Worm (Caenorhabditis elegans) whole organism, L3 larva: ENCODE results near the gene C54D10.5.

Experiments used
- R02D3.7 ChIP-seq: fragments of 150-350 bp; optimal IDR thresholded peaks from 2 replicates; lab custom pipeline; 2014; ENCODE audit warnings: missing biosample characterization, missing genetic modification characterization
- aly-2 ChIP-seq: fragments of 150-350 bp; optimal IDR thresholded peaks from 2 replicates; lab custom pipeline; 2014; ENCODE audit warnings: missing biosample characterization, missing genetic modification characterization
- ama-1 ChIP-seq: fragments of 150-350 bp; optimal IDR thresholded peaks from 2 replicates; lab custom pipeline; 2018
- ceh-16 ChIP-seq: sonication (generic microtip); optimal IDR thresholded peaks from 2 replicates; lab custom pipeline; 2017; ENCODE audit warnings: missing biosample characterization, missing genetic modification characterization
- ceh-82 ChIP-seq: fragments of 150-350 bp; optimal IDR thresholded peaks from 2 replicates; lab custom pipeline; 2014; ENCODE audit warnings: missing biosample characterization, missing genetic modification characterization
- daf-12 ChIP-seq: fragments of 150-350 bp; optimal IDR thresholded peaks from 2 replicates; lab custom pipeline; 2014; ENCODE audit warnings: missing biosample characterization, missing genetic modification reagents, missing genetic modification characterization
- egl-27 ChIP-seq: sonication (generic microtip); optimal IDR thresholded peaks from 4 replicates; lab custom pipeline; 2017; ENCODE audit warnings: missing biosample characterization, missing genetic modification reagents, missing genetic modification characterization
- elt-2 ChIP-seq: sonication (generic microtip); optimal IDR thresholded peaks from 2 replicates; lab custom pipeline; 2016; ENCODE audit warnings: missing genetic modification reagents, mild to moderate bottlenecking, missing genetic modification characterization, missing compliant biosample characterization
- elt-3 ChIP-seq, 3 experiments: fragments of 150-350 bp in 1 of 3; sonication (generic microtip) in 2 of 3; optimal IDR thresholded peaks; 2 replicates in 2 of 3; 4 replicates in 1 of 3; lab custom pipeline; 2014 to 2017; ENCODE audit warnings: missing biosample characterization in 3 of 3, missing genetic modification characterization in 3 of 3
- eor-1 ChIP-seq, 2 experiments: fragments of 150-350 bp; optimal IDR thresholded peaks; 2 replicates each; lab custom pipeline; 2014 to 2018; ENCODE audit warnings: missing biosample characterization in 2 of 2, missing genetic modification characterization in 2 of 2
- fkh-10 ChIP-seq: sonication (generic microtip); optimal IDR thresholded peaks from 2 replicates; lab custom pipeline; 2017; ENCODE audit warnings: missing biosample characterization, missing genetic modification reagents, missing genetic modification characterization
- fos-1 ChIP-seq: fragments of 150-350 bp; optimal IDR thresholded peaks from 2 replicates; lab custom pipeline; 2014; ENCODE audit warnings: missing biosample characterization, missing genetic modification characterization
- hmg-11 ChIP-seq: sonication (generic microtip); optimal IDR thresholded peaks from 2 replicates; lab custom pipeline; 2016; ENCODE audit warnings: missing genetic modification characterization, missing compliant biosample characterization
- jun-1 ChIP-seq: fragments of 150-350 bp; optimal IDR thresholded peaks from 2 replicates; lab custom pipeline; 2014; ENCODE audit warnings: missing biosample characterization, missing genetic modification reagents, missing genetic modification characterization
- lin-15B ChIP-seq: fragments of 150-350 bp; optimal IDR thresholded peaks from 2 replicates; lab custom pipeline; 2014; ENCODE audit warnings: missing biosample characterization, missing genetic modification characterization
- lin-39 ChIP-seq: fragments of 150-350 bp; optimal IDR thresholded peaks from 2 replicates; lab custom pipeline; 2018; ENCODE audit warnings: missing biosample characterization, missing genetic modification reagents, missing genetic modification characterization
- lsy-12 ChIP-seq: sonication (generic microtip); optimal IDR thresholded peaks from 2 replicates; lab custom pipeline; 2016; ENCODE audit warnings: mild to moderate bottlenecking, missing genetic modification characterization, missing compliant biosample characterization
- mdl-1 ChIP-seq: fragments of 150-350 bp; optimal IDR thresholded peaks from 2 replicates; lab custom pipeline; 2014; ENCODE audit warnings: missing biosample characterization, missing genetic modification characterization
- mml-1 ChIP-seq: fragments of 150-350 bp; sonication (generic microtip); optimal IDR thresholded peaks from 3 replicates; lab custom pipeline; 2014; ENCODE audit warnings: missing biosample characterization, missing genetic modification characterization
- nfya-1 ChIP-seq: sonication (generic microtip); optimal IDR thresholded peaks from 2 replicates; lab custom pipeline; 2017; ENCODE audit warnings: missing genetic modification characterization, mild to moderate bottlenecking, missing compliant biosample characterization, antibody characterized with exemption, moderate library complexity; ENCODE audit not compliant: insufficient read depth
- nhr-12 ChIP-seq: fragments of 150-350 bp; optimal IDR thresholded peaks from 2 replicates; lab custom pipeline; 2014; ENCODE audit warnings: missing biosample characterization, missing genetic modification characterization
- nhr-23 ChIP-seq: fragments of 150-350 bp; optimal IDR thresholded peaks from 2 replicates; lab custom pipeline; 2014; ENCODE audit warnings: missing biosample characterization, missing genetic modification reagents, missing genetic modification characterization
- nhr-237 ChIP-seq: fragments of 150-350 bp; optimal IDR thresholded peaks from 2 replicates; lab custom pipeline; 2014; ENCODE audit warnings: missing biosample characterization, missing genetic modification characterization
- nhr-25 ChIP-seq: sonication (generic microtip); optimal IDR thresholded peaks from 2 replicates; lab custom pipeline; 2017; ENCODE audit warnings: missing biosample characterization, missing genetic modification characterization
- nhr-43 ChIP-seq: sonication (generic microtip); optimal IDR thresholded peaks from 2 replicates; lab custom pipeline; 2016; ENCODE audit warnings: mild to moderate bottlenecking, missing genetic modification characterization, missing compliant biosample characterization; ENCODE audit not compliant: poor library complexity, severe bottlenecking
- nhr-76 ChIP-seq: fragments of 150-350 bp; sonication (generic microtip); optimal IDR thresholded peaks from 5 replicates; lab custom pipeline; 2014; ENCODE audit warnings: missing biosample characterization, missing genetic modification characterization
- nhr-77 ChIP-seq: fragments of 150-350 bp; optimal IDR thresholded peaks from 2 replicates; lab custom pipeline; 2014; ENCODE audit warnings: missing biosample characterization, missing genetic modification characterization
- pha-4 ChIP-seq: fragments of 150-350 bp; optimal IDR thresholded peaks from 2 replicates; lab custom pipeline; 2014; ENCODE audit warnings: missing biosample characterization, missing genetic modification reagents, missing genetic modification characterization
- pqm-1 ChIP-seq: fragments of 150-350 bp; optimal IDR thresholded peaks from 2 replicates; lab custom pipeline; 2017; ENCODE audit warnings: missing biosample characterization, missing genetic modification characterization, inconsistent platforms
- skn-1 ChIP-seq: fragments of 150-350 bp; optimal IDR thresholded peaks from 2 replicates; lab custom pipeline; 2014; ENCODE audit warnings: missing biosample characterization, missing genetic modification characterization
- snpc-4 ChIP-seq: fragments of 150-350 bp; optimal IDR thresholded peaks from 2 replicates; lab custom pipeline; 2014; ENCODE audit warnings: missing biosample characterization, missing genetic modification characterization
- tbx-2 ChIP-seq: sonication (generic microtip); optimal IDR thresholded peaks from 2 replicates; lab custom pipeline; 2016; ENCODE audit warnings: mild to moderate bottlenecking, missing genetic modification characterization, missing compliant biosample characterization
- unc-39 ChIP-seq: sonication (generic microtip); optimal IDR thresholded peaks from 4 replicates; lab custom pipeline; 2017; ENCODE audit warnings: missing biosample characterization, missing genetic modification characterization
- unc-62 ChIP-seq: fragments of 150-350 bp; sonication (generic microtip); optimal IDR thresholded peaks from 4 replicates; lab custom pipeline; 2014; ENCODE audit warnings: missing biosample characterization, missing genetic modification reagents, missing genetic modification characterization
- zag-1 ChIP-seq: fragments of 150-350 bp; optimal IDR thresholded peaks from 2 replicates; lab custom pipeline; 2014; ENCODE audit warnings: missing biosample characterization, missing genetic modification characterization
- ztf-4 ChIP-seq: fragments of 150-350 bp; optimal IDR thresholded peaks from 2 replicates; lab custom pipeline; 2014; ENCODE audit warnings: missing biosample characterization, missing genetic modification characterization

The C54D10.5 gene

ce11 chrV:12429039-12429438 is at the start of gene C54D10.5:
Gene C54D10.5, plus strand, starts transcription at chrV:12429339.
- TF ChIP-seq daf-12 (tag; lab: Kevin White, UChicago), result no peak
- no peak for TF ChIP-seq aly-2 (tag; lab: Kevin White, UChicago)
- no peak for TF ChIP-seq lin-39
- no peak for TF ChIP-seq nhr-77 (tag; lab: Kevin White, UChicago)
- TF ChIP-seq elt-3 (tag; optimal IDR thresholded peaks at IDR 0.05; lab: Kevin White, UChicago), result no peak
- TF ChIP-seq ama-1, result no peak
- TF ChIP-seq nhr-25, result no peak
- TF ChIP-seq nhr-237 (tag; lab: Kevin White, UChicago), result no peak
- TF ChIP-seq mdl-1 (tag; lab: Kevin White, UChicago), result no peak
- no peak for TF ChIP-seq unc-62 (GFP tag; lab: Kevin White, UChicago)
- no peak for TF ChIP-seq ztf-4 (tag; lab: Kevin White, UChicago)
- TF ChIP-seq lsy-12 (tag; lab: Kevin White, UChicago), result no peak
- TF ChIP-seq eor-1 (tag; optimal IDR thresholded peaks at IDR 0.05; lab: Kevin White, UChicago), result no peak
- TF ChIP-seq ceh-82 (tag; lab: Kevin White, UChicago), result no peak
- TF ChIP-seq nhr-43 (tag; lab: Kevin White, UChicago), result no peak
- no peak for TF ChIP-seq zag-1 (tag; lab: Kevin White, UChicago)
- TF ChIP-seq, all 47 proteins: peak for 0

ce11 chrV:12386154-12386553 is 43.0 kb upstream of the C54D10.5 start, which contains the start of gene K01D12.15:
Gene K01D12.15, plus strand, starts transcription at chrV:12386454.
- TF ChIP-seq nhr-77 (tag; lab: Kevin White, UChicago) (no peak), lsy-12 (tag; lab: Kevin White, UChicago) (no peak), pqm-1 (no peak), ceh-16 (tag; lab: Kevin White, UChicago) (no peak), nhr-237 (tag; lab: Kevin White, UChicago) (no peak), hmg-11 (tag; lab: Kevin White, UChicago) (no peak), lin-39 (no peak), aly-2 (tag; lab: Kevin White, UChicago) (no peak)

DNA sequence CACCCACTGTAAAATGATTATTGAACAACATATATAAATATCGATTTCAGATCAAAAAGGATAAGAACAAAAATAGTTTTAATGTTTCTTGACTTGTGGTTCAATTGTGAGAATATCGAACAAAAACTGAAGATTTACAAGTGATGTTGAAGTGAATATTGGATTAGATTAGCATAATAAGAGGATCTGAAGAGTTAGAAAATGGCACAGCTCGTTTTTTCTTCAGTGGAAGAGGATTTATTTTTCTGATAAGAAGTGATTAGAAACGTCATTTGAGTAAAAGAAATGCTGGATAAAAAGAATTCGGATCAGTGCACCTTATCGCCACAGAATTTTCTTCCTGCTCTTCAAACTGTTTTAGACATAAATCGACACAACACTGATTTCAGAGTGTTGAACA is 33.4 kb upstream of the C54D10.5 start, which contains the start of gene twk-14:
Gene twk-14, minus strand, starts transcription at position 8 of the 400 bp plus-strand sequence.
- TF ChIP-seq nhr-12 (no peak), aly-2 (tag; lab: Kevin White, UChicago) (no peak), nhr-23 (tag; lab: Kevin White, UChicago) (no peak), nfya-1 (tag; lab: Kevin White, UChicago) (no peak), lsy-12 (tag; lab: Kevin White, UChicago) (no peak), eor-1 (tag; optimal IDR thresholded peaks at IDR 0.05; lab: Kevin White, UChicago) (no peak), hmg-11 (tag; lab: Kevin White, UChicago) (no peak)

DNA sequence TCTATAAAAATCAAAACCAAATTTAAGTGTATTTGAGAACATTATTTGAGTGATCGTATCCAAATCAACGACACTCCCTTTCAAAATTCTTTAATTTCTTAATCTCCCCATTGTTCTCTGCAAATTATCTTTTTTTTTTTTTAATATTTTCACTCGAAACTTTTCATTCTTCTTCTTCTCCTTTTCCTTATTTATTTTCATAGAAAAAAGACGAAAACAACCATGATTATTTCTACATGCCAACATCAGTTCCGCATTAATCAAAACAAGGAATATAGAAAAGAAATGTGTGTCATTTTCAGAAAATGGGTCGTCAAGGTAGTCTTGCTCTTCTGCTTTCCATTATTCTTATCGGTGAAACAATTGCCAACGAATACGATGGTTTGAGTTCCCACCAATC is 31.6 kb upstream of the C54D10.5 start, which contains the start of gene K01D12.5:
Gene K01D12.5, plus strand, starts transcription at position 301 of the 400 bp plus-strand sequence.
- no peak for TF ChIP-seq pqm-1
- TF ChIP-seq lin-15B, result no peak
- TF ChIP-seq nhr-12, result no peak
- no peak for TF ChIP-seq elt-3 (tag; optimal IDR thresholded peaks at IDR 0.05; lab: Kevin White, UChicago)
- TF ChIP-seq ztf-4 (tag; lab: Kevin White, UChicago), result no peak
- no peak for TF ChIP-seq fkh-10
- TF ChIP-seq elt-2 (tag; lab: Kevin White, UChicago), result no peak
- TF ChIP-seq daf-12 (tag; lab: Kevin White, UChicago), result no peak
- TF ChIP-seq nhr-25, result no peak
- TF ChIP-seq ama-1, result no peak
- no peak for TF ChIP-seq lin-39
- TF ChIP-seq jun-1 (tag; lab: Kevin White, UChicago), result no peak
- TF ChIP-seq pha-4 (tag; lab: Kevin White, UChicago), result no peak
- TF ChIP-seq nhr-23 (tag; lab: Kevin White, UChicago), result no peak
- no peak for TF ChIP-seq tbx-2 (tag; lab: Kevin White, UChicago)
- TF ChIP-seq egl-27 (tag; lab: Kevin White, UChicago), result no peak
- TF ChIP-seq hmg-11 (tag; lab: Kevin White, UChicago), result no peak

- no peak for TF ChIP-seq mml-1 (tag; lab: Kevin White, UChicago)
- TF ChIP-seq nhr-76 (tag; lab: Kevin White, UChicago), result no peak
- TF ChIP-seq snpc-4 (tag; lab: Kevin White, UChicago), result peak; percentile 34
- TF ChIP-seq skn-1 (tag; lab: Kevin White, UChicago), result no peak
- TF ChIP-seq elt-2 (tag; lab: Kevin White, UChicago), result peak; percentile 44
- TF ChIP-seq lin-39, result no peak
- no peak for TF ChIP-seq lsy-12 (tag; lab: Kevin White, UChicago)
- TF ChIP-seq pqm-1, result peak; percentile 18
- TF ChIP-seq nhr-23 (tag; lab: Kevin White, UChicago), result peak; percentile 40
- no peak for TF ChIP-seq fos-1 (tag; lab: Kevin White, UChicago)
- peak; percentile 93 for TF ChIP-seq R02D3.7 (tag; lab: Kevin White, UChicago)
- TF ChIP-seq lin-15B, result peak; percentile 47
- TF ChIP-seq nhr-25, result no peak
- TF ChIP-seq hmg-11 (tag; lab: Kevin White, UChicago), result no peak
- no peak for TF ChIP-seq unc-39
- TF ChIP-seq jun-1 (tag; lab: Kevin White, UChicago), result no peak
- peak; percentile 64 for TF ChIP-seq pha-4 (tag; lab: Kevin White, UChicago)
- TF ChIP-seq elt-3 (tag; optimal IDR thresholded peaks at IDR 0.05; lab: Kevin White, UChicago), result no peak
- TF ChIP-seq aly-2 (tag; lab: Kevin White, UChicago), result no peak
- no peak for TF ChIP-seq unc-62 (GFP tag; lab: Kevin White, UChicago)
- TF ChIP-seq, all 47 proteins: peak for 7
These were observed 28.4 kb upstream of the C54D10.5 start, which contains the start of the genes K01D12.20 and miga-1 for ce11 chrV:12400677-12401236. Gene K01D12.20, minus strand, starts transcription at chrV:12400814. Gene miga-1, minus strand, starts transcription at chrV:12400859.
